Worm (Caenorhabditis elegans): ENCODE data around the gene C25H3.14.

The C25H3.14 gene

ce11 chrII:5714807-5715206 lies 19.9 kb downstream of the C25H3.14 start, which contains the start of the genes tiar-1 and lelo-4 (continued):
- no peak for TF ChIP-seq hpl-2 (GFP tag; optimal IDR thresholded peaks at IDR 0.05)
- peak; percentile 76 for TF ChIP-seq snu-23 (GFP tag; optimal IDR thresholded peaks at IDR 0.05)
- peak; percentile 73 to 91 for TF ChIP-seq lsy-2 (tag; optimal IDR thresholded peaks at IDR 0.05)
- peak; percentile 78 for TF ChIP-seq lin-15B (tag; optimal IDR thresholded peaks at IDR 0.05)
- no peak for TF ChIP-seq vab-15 (tag; optimal IDR thresholded peaks at IDR 0.05)
- peak; percentile 44 for TF ChIP-seq fkh-8 (tag; optimal IDR thresholded peaks at IDR 0.05)
- peak; percentile 45 for TF ChIP-seq snpc-4 (tag; optimal IDR thresholded peaks at IDR 0.05)
- TF ChIP-seq nhr-47 (tag; optimal IDR thresholded peaks at IDR 0.05) = peak; percentile 42
- TF ChIP-seq ztf-11 (tag; optimal IDR thresholded peaks at IDR 0.05) = no peak
- no peak for TF ChIP-seq hlh-17 (GFP tag; optimal IDR thresholded peaks at IDR 0.05; ENCODE audit: borderline replicate concordance)
- TF ChIP-seq swsn-7 (tag; optimal IDR thresholded peaks at IDR 0.05) = peak; percentile 54
- peak; percentile 72 for TF ChIP-seq nhr-85 (tag)
- no peak for TF ChIP-seq C34B4.2 (tag; optimal IDR thresholded peaks at IDR 0.05)
- TF ChIP-seq nhr-77 (tag; optimal IDR thresholded peaks at IDR 0.05) = peak; percentile 29
- no peak for TF ChIP-seq dsc-1 (tag; optimal IDR thresholded peaks at IDR 0.05)
- TF ChIP-seq ceh-88 (GFP tag; IDR thresholded peaks at IDR 0.05) = no peak
- peak; percentile 63 for TF ChIP-seq xbp-1 (tag; optimal IDR thresholded peaks at IDR 0.05)
- no peak for TF ChIP-seq hlh-4 (tag; optimal IDR thresholded peaks at IDR 0.05)
- TF ChIP-seq pqm-1 (tag; optimal IDR thresholded peaks at IDR 0.05) = no peak
- TF ChIP-seq nhr-90 (tag; optimal IDR thresholded peaks at IDR 0.05; ENCODE audit: poor library complexity) = peak; percentile 19
- peak; percentile 77 for TF ChIP-seq unc-130 (tag; optimal IDR thresholded peaks at IDR 0.05)
- TF ChIP-seq egl-13 (tag; optimal IDR thresholded peaks at IDR 0.05) = no peak
- TF ChIP-seq blmp-1 (tag; optimal IDR thresholded peaks at IDR 0.05) = peak; percentile 62
- TF ChIP-seq mab-9 (GFP tag; IDR thresholded peaks at IDR 0.05) = no peak
- TF ChIP-seq nhr-19 (GFP tag; conservative IDR thresholded peaks at IDR 0.05) = peak; percentile 50
- peak in 1 of 6 experiments; percentile 58 for TF ChIP-seq elt-3 (tag; optimal IDR thresholded peaks at IDR 0.05)
- no peak for TF ChIP-seq aly-2 (tag; optimal IDR thresholded peaks at IDR 0.05)
- TF ChIP-seq fkh-4 (tag; optimal IDR thresholded peaks at IDR 0.05; ENCODE audit: borderline replicate concordance) = no peak
- TF ChIP-seq rnt-1 (tag; optimal IDR thresholded peaks at IDR 0.05) = peak; percentile 74
- TF ChIP-seq sox-4 (tag; optimal IDR thresholded peaks at IDR 0.05) = no peak
- no peak for TF ChIP-seq nhr-28 (tag; optimal IDR thresholded peaks at IDR 0.05)
- no peak for TF ChIP-seq elt-2 (tag; optimal IDR thresholded peaks at IDR 0.05)
- no peak for TF ChIP-seq C04F5.9 (tag; optimal IDR thresholded peaks at IDR 0.05)
- TF ChIP-seq aha-1 (tag; optimal IDR thresholded peaks at IDR 0.05) = no peak
- TF ChIP-seq irx-1 (tag; optimal IDR thresholded peaks at IDR 0.05) = no peak
- TF ChIP-seq unc-62 (GFP tag; optimal IDR thresholded peaks at IDR 0.05) = no peak

ce11 chrII:5715745-5716357 lies 21.0 kb downstream of the C25H3.14 start, which contains the start of the genes C18A3.10 and C18A3.3:
Gene C18A3.10, minus strand, starts transcription at chrII:5715845.
Gene C18A3.3, plus strand, starts transcription at chrII:5716307.
- TF ChIP-seq nhr-19 (GFP tag; conservative IDR thresholded peaks at IDR 0.05) (no peak), zip-4 (GFP tag; optimal IDR thresholded peaks at IDR 0.05) (no peak), unc-130 (tag; optimal IDR thresholded peaks at IDR 0.05) (no peak), C16A3.4 (tag; optimal IDR thresholded peaks at IDR 0.05) (no peak), unc-86 (tag; optimal IDR thresholded peaks at IDR 0.05) (no peak), nhr-71 (tag; optimal IDR thresholded peaks at IDR 0.05) (no peak), C34B4.2 (tag; optimal IDR thresholded peaks at IDR 0.05) (no peak), lir-3 (tag; optimal IDR thresholded peaks at IDR 0.05; ENCODE audit: poor library complexity) (no peak), snpc-4 (tag; optimal IDR thresholded peaks at IDR 0.05) (no peak), grh-1 (GFP tag; IDR thresholded peaks at IDR 0.05) (no peak), dpl-1 (GFP tag; optimal IDR thresholded peaks at IDR 0.05) (peak in 1 of 3 experiments; percentile 14), unc-62 (GFP tag; optimal IDR thresholded peaks at IDR 0.05) (no peak), efl-1 (optimal IDR thresholded peaks at IDR 0.05) (no peak), efl-1 (GFP tag; optimal IDR thresholded peaks at IDR 0.05 in 1 of 2) (peak in 1 of 2 experiments; percentile 7), elt-2 (tag; optimal IDR thresholded peaks at IDR 0.05) (no peak), mab-9 (GFP tag; IDR thresholded peaks at IDR 0.05) (no peak)

Data from whole organism, L1 larva.